Worm (Caenorhabditis elegans): ENCODE measurements around the gene F21A3.3.

- TF ChIP-seq ceh-13 (GFP tag; optimal IDR thresholded peaks at IDR 0.05), result no peak
- TF ChIP-seq ama-1 (optimal IDR thresholded peaks at IDR 0.05), result no peak
- 0 out of 2 replicates have a peak, but pooled peaks have one; percentile 34 for TF ChIP-seq flt-1 (GFP tag; IDR thresholded peaks at IDR 0.05)
- TF ChIP-seq scrt-1 (GFP tag; IDR thresholded peaks at IDR 0.05), result peak; percentile 36; the same call in 1 of the 2 replicates
- TF ChIP-seq hmg-4 (GFP tag; optimal IDR thresholded peaks at IDR 0.05), result no peak
These were observed 30.2 kb downstream of the F21A3.3 start for ce11 chrV:15547727-15548126.

Data from whole organism, early embryonic.